Worm (Caenorhabditis elegans): ENCODE results near the gene dnj-7.

dnj-7 gene

ce11 chrX:7193894-7194614, at the start of gene dnj-7:
Gene dnj-7 (plus strand): TSS chrX:7194564.
- TF ChIP-seq ama-1 (optimal IDR thresholded peaks at IDR 0.05): no peak
- TF ChIP-seq elt-1 (tag; optimal IDR thresholded peaks at IDR 0.05): peak; percentile 28
- TF ChIP-seq elt-2 (tag; optimal IDR thresholded peaks at IDR 0.05): peak; percentile 43
- no peak for TF ChIP-seq ztf-4 (tag; optimal IDR thresholded peaks at IDR 0.05)
- peak; percentile 17 for TF ChIP-seq skn-1 (tag; optimal IDR thresholded peaks at IDR 0.05)
- TF ChIP-seq nhr-23 (tag; optimal IDR thresholded peaks at IDR 0.05): peak; percentile 29
- peak in 1 of 3 experiments; percentile 90 for TF ChIP-seq elt-3 (tag; optimal IDR thresholded peaks at IDR 0.05)
- TF ChIP-seq tbx-2 (tag; optimal IDR thresholded peaks at IDR 0.05): peak; percentile 1
- TF ChIP-seq ceh-28 (tag; optimal IDR thresholded peaks at IDR 0.05): peak; percentile 21
- TF ChIP-seq nhr-28 (tag; optimal IDR thresholded peaks at IDR 0.05): no peak
- peak; percentile 50 for TF ChIP-seq nfya-1 (tag; optimal IDR thresholded peaks at IDR 0.05; ENCODE audit: insufficient read depth)

- TF ChIP-seq egl-5 (tag; optimal IDR thresholded peaks at IDR 0.05) (no peak), lin-39 (tag; optimal IDR thresholded peaks at IDR 0.05) (no peak), jun-1 (tag; optimal IDR thresholded peaks at IDR 0.05) (no peak), unc-62 (GFP tag; optimal IDR thresholded peaks at IDR 0.05) (no peak), skn-1 (tag; optimal IDR thresholded peaks at IDR 0.05) (no peak), nhr-25 (tag; optimal IDR thresholded peaks at IDR 0.05) (no peak), pqm-1 (tag; optimal IDR thresholded peaks at IDR 0.05) (no peak), sea-2 (GFP tag; optimal IDR thresholded peaks at IDR 0.05) (no peak), mdl-1 (tag; optimal IDR thresholded peaks at IDR 0.05) (no peak), hmg-11 (tag; optimal IDR thresholded peaks at IDR 0.05) (no peak), eor-1 (tag; optimal IDR thresholded peaks at IDR 0.05) (no peak), nhr-67 (tag; optimal IDR thresholded peaks at IDR 0.05) (no peak), ZK546.5 (tag; optimal IDR thresholded peaks at IDR 0.05) (no peak), lin-15B (tag; optimal IDR thresholded peaks at IDR 0.05) (no peak), mml-1 (tag; optimal IDR thresholded peaks at IDR 0.05) (no peak), lsy-12 (tag; optimal IDR thresholded peaks at IDR 0.05) (no peak)
Observed at ce11 chrX:7149670-7150069, 44.7 kb upstream of the dnj-7 start.

ce11 chrX:7151189-7151857, 43.0 kb upstream of the dnj-7 start, which contains the start of gene lam-2:
Gene lam-2 (minus strand): TSS chrX:7151239.
- TF ChIP-seq elt-2 (tag; optimal IDR thresholded peaks at IDR 0.05): no peak
- no peak for TF ChIP-seq fkh-2 (tag; optimal IDR thresholded peaks at IDR 0.05)
- TF ChIP-seq nhr-76 (tag; optimal IDR thresholded peaks at IDR 0.05): no peak
- no peak for TF ChIP-seq fkh-10 (GFP tag; optimal IDR thresholded peaks at IDR 0.05)
- TF ChIP-seq nhr-67 (tag; optimal IDR thresholded peaks at IDR 0.05): no peak
- no peak for TF ChIP-seq ZK546.5 (tag; optimal IDR thresholded peaks at IDR 0.05)
- peak; percentile 8 for TF ChIP-seq pha-4 (tag; optimal IDR thresholded peaks at IDR 0.05)
- no peak for TF ChIP-seq jun-1 (tag; optimal IDR thresholded peaks at IDR 0.05)

ce11 chrX:7151976-7152528, 42.3 kb upstream of the dnj-7 start:
- no peak for TF ChIP-seq nhr-67 (tag; optimal IDR thresholded peaks at IDR 0.05)
- TF ChIP-seq ama-1 (optimal IDR thresholded peaks at IDR 0.05): no peak
- TF ChIP-seq ceh-28 (tag; optimal IDR thresholded peaks at IDR 0.05): no peak
- no peak for TF ChIP-seq lin-39 (tag; optimal IDR thresholded peaks at IDR 0.05)
- TF ChIP-seq daf-12 (tag; optimal IDR thresholded peaks at IDR 0.05): no peak
- TF ChIP-seq ztf-4 (tag; optimal IDR thresholded peaks at IDR 0.05): no peak
- no peak for TF ChIP-seq nhr-11 (tag; optimal IDR thresholded peaks at IDR 0.05)
- TF ChIP-seq fos-1 (tag; optimal IDR thresholded peaks at IDR 0.05): no peak
- TF ChIP-seq mml-1 (tag; optimal IDR thresholded peaks at IDR 0.05): no peak
- no peak for TF ChIP-seq nhr-237 (tag; optimal IDR thresholded peaks at IDR 0.05)
- TF ChIP-seq lsy-12 (tag; optimal IDR thresholded peaks at IDR 0.05): no peak
- TF ChIP-seq ceh-16 (tag; optimal IDR thresholded peaks at IDR 0.05): no peak
- no peak for TF ChIP-seq ztf-11 (tag; optimal IDR thresholded peaks at IDR 0.05)
- no peak for TF ChIP-seq nhr-76 (tag; optimal IDR thresholded peaks at IDR 0.05)
- no peak for TF ChIP-seq pqm-1 (tag; optimal IDR thresholded peaks at IDR 0.05)
